Fruit fly (Drosophila melanogaster): ENCODE data around the gene Rnb.

Rnb gene

dm6 chr3R:29778139-29778984 is 20.8 kb downstream of the Rnb start:
- no peak for TF ChIP-seq CTCF (optimal IDR thresholded peaks at IDR 0.05)
- no peak for TF ChIP-seq CG8478 (optimal IDR thresholded peaks at IDR 0.05)

dm6 chr3R:29777213-29777612 is 21.9 kb downstream of the Rnb start:
- TF ChIP-seq CG8478 (optimal IDR thresholded peaks at IDR 0.05): peak; percentile 64
- TF ChIP-seq CTCF (optimal IDR thresholded peaks at IDR 0.05): no peak

- TF ChIP-seq CTCF (optimal IDR thresholded peaks at IDR 0.05) (no peak), CG8478 (optimal IDR thresholded peaks at IDR 0.05) (peak; percentile 35)
These were observed 23.1 kb downstream of the Rnb start for dm6 chr3R:29775755-29776686.

- TF ChIP-seq CG8478 (optimal IDR thresholded peaks at IDR 0.05): peak; percentile 8
- peak in 1 of 2 experiments; percentile 8 for TF ChIP-seq CTCF (optimal IDR thresholded peaks at IDR 0.05)
These were observed 24.6 kb downstream of the Rnb start for dm6 chr3R:29774360-29775193.

dm6 chr3R:29773833-29774324 is 25.3 kb downstream of the Rnb start:
- TF ChIP-seq CG8478 (optimal IDR thresholded peaks at IDR 0.05) (no peak), CTCF (optimal IDR thresholded peaks at IDR 0.05) (no peak)

dm6 chr3R:29772795-29773331 is 26.3 kb downstream of the Rnb start:
- peak; percentile 88 for TF ChIP-seq CG8478 (optimal IDR thresholded peaks at IDR 0.05)
- peak in 1 of 2 experiments; percentile 2 for TF ChIP-seq CTCF (optimal IDR thresholded peaks at IDR 0.05)

- TF ChIP-seq CTCF (optimal IDR thresholded peaks at IDR 0.05): no peak
- no peak for TF ChIP-seq CG8478 (optimal IDR thresholded peaks at IDR 0.05)
These were observed 26.9 kb downstream of the Rnb start for dm6 chr3R:29772090-29772794.

dm6 chr3R:29771645-29772089 is 27.5 kb downstream of the Rnb start:
- TF ChIP-seq CG8478 (optimal IDR thresholded peaks at IDR 0.05) (peak; percentile 22), CTCF (optimal IDR thresholded peaks at IDR 0.05) (no peak)

dm6 chr3R:29770930-29771329 is 28.2 kb downstream of the Rnb start:
- TF ChIP-seq CG8478 (optimal IDR thresholded peaks at IDR 0.05) (no peak), CTCF (optimal IDR thresholded peaks at IDR 0.05) (no peak)

dm6 chr3R:29767236-29767635 is 31.9 kb downstream of the Rnb start:
- TF ChIP-seq CG8478 (optimal IDR thresholded peaks at IDR 0.05): no peak
- TF ChIP-seq CTCF (optimal IDR thresholded peaks at IDR 0.05): no peak

dm6 chr3R:29765267-29766095 is 33.7 kb downstream of the Rnb start, which contains the start of gene kay:
Gene kay, plus strand, starts transcription at chr3R:29765995.
- TF ChIP-seq CTCF (optimal IDR thresholded peaks at IDR 0.05) (no peak), CG8478 (optimal IDR thresholded peaks at IDR 0.05) (no peak)

dm6 chr3R:29764249-29765042 is 34.7 kb downstream of the Rnb start:
- no peak for TF ChIP-seq CTCF (optimal IDR thresholded peaks at IDR 0.05)
- TF ChIP-seq CG8478 (optimal IDR thresholded peaks at IDR 0.05): no peak

All from S2 (cell line).